Worm (Caenorhabditis elegans) whole organism, mixed stage, embryonic: ENCODE measurements around the gene B0563.1.
"Not testable (repeated sequence)": the region's sequence is repeated elsewhere in the genome, so short reads cannot be mapped to it uniquely, and the experiment has no call there.

Experiments
- bed-3 ChIP-seq: fragments of 200-800 bp; sonication (Bioruptor generic); optimal IDR thresholded peaks from 3 replicates; lab custom pipeline; 2018; ENCODE audit warnings: mild to moderate bottlenecking, missing genetic modification characterization, moderate library complexity, missing compliant biosample characterization
- ceh-39 ChIP-seq: fragments of 150-350 bp; optimal IDR thresholded peaks from 2 replicates; lab custom pipeline; 2014; ENCODE audit warnings: missing biosample characterization, missing genetic modification characterization
- ceh-43 ChIP-seq: fragments of 200-800 bp; sonication (Bioruptor generic); optimal IDR thresholded peaks from 2 replicates; lab custom pipeline; 2018; ENCODE audit warnings: mild to moderate bottlenecking, missing genetic modification characterization, moderate library complexity, missing compliant biosample characterization
- ces-1 ChIP-seq: fragments of 150-350 bp; optimal IDR thresholded peaks from 2 replicates; lab custom pipeline; 2014; ENCODE audit warnings: missing biosample characterization, missing genetic modification reagents, missing genetic modification characterization
- drap-1 ChIP-seq: fragments of 200-800 bp; sonication (Bioruptor generic); optimal IDR thresholded peaks from 3 replicates; lab custom pipeline; 2018; ENCODE audit warnings: mild to moderate bottlenecking, missing genetic modification characterization, missing compliant biosample characterization
- elt-1 ChIP-seq: sonication (generic microtip); optimal IDR thresholded peaks from 2 replicates; lab custom pipeline; 2017; ENCODE audit warnings: missing genetic modification characterization, mild to moderate bottlenecking, missing compliant biosample characterization, antibody characterized with exemption, moderate library complexity, borderline replicate concordance; ENCODE audit not compliant: insufficient read depth
- elt-3 ChIP-seq: fragments of 150-350 bp; optimal IDR thresholded peaks from 2 replicates; lab custom pipeline; 2014; ENCODE audit warnings: missing biosample characterization, missing genetic modification characterization
- flh-1 ChIP-seq: fragments of 200-800 bp; sonication (Bioruptor generic); optimal IDR thresholded peaks from 2 replicates; lab custom pipeline; 2018; ENCODE audit warnings: mild to moderate bottlenecking, missing genetic modification characterization, moderate library complexity, missing compliant biosample characterization
- ham-2 ChIP-seq: fragments of 200-800 bp; sonication (Bioruptor generic); optimal IDR thresholded peaks from 2 replicates; lab custom pipeline; 2018; ENCODE audit warnings: mild to moderate bottlenecking, missing genetic modification characterization, missing compliant biosample characterization
- hlh-1 ChIP-seq: fragments of 150-350 bp; optimal IDR thresholded peaks from 2 replicates; lab custom pipeline; 2014; ENCODE audit warnings: missing biosample characterization, missing genetic modification reagents, missing genetic modification characterization
- lin-13 ChIP-seq: fragments of 150-350 bp; optimal IDR thresholded peaks from 2 replicates; lab custom pipeline; 2014; ENCODE audit warnings: missing biosample characterization, missing genetic modification characterization
- lin-32 ChIP-seq: fragments of 200-800 bp; sonication (Bioruptor generic); optimal IDR thresholded peaks from 2 replicates; lab custom pipeline; 2018; ENCODE audit warnings: mild to moderate bottlenecking, missing genetic modification characterization, missing compliant biosample characterization
- lsy-2 ChIP-seq: fragments of 150-350 bp; optimal IDR thresholded peaks from 2 replicates; lab custom pipeline; 2014; ENCODE audit warnings: missing biosample characterization, missing genetic modification characterization
- mab-5 ChIP-seq: fragments of 150-350 bp; optimal IDR thresholded peaks from 2 replicates; lab custom pipeline; 2014; ENCODE audit warnings: missing biosample characterization, missing genetic modification characterization
- mep-1 ChIP-seq: fragments of 150-350 bp; optimal IDR thresholded peaks from 2 replicates; lab custom pipeline; 2017; ENCODE audit warnings: missing biosample characterization, missing genetic modification reagents, missing genetic modification characterization, inconsistent platforms
- mls-2 ChIP-seq: sonication (generic microtip); optimal IDR thresholded peaks from 2 replicates; lab custom pipeline; 2016; ENCODE audit warnings: mild to moderate bottlenecking, missing genetic modification characterization, moderate library complexity, missing compliant biosample characterization
- nhr-237 ChIP-seq: fragments of 150-350 bp; optimal IDR thresholded peaks from 2 replicates; lab custom pipeline; 2014; ENCODE audit warnings: missing biosample characterization, missing genetic modification characterization
- nhr-28 ChIP-seq: fragments of 150-350 bp; optimal IDR thresholded peaks from 2 replicates; lab custom pipeline; 2014; ENCODE audit warnings: missing biosample characterization, missing genetic modification characterization
- nhr-76 ChIP-seq: sonication (generic microtip); optimal IDR thresholded peaks from 2 replicates; lab custom pipeline; 2017; ENCODE audit warnings: missing biosample characterization, missing genetic modification characterization
- pha-4 ChIP-seq: fragments of 150-350 bp; optimal IDR thresholded peaks from 2 replicates; lab custom pipeline; 2018; ENCODE audit warnings: missing biosample characterization, missing genetic modification reagents, missing genetic modification characterization
- sem-2 ChIP-seq: fragments of 200-800 bp; sonication (Bioruptor generic); optimal IDR thresholded peaks from 2 replicates; lab custom pipeline; 2018; ENCODE audit warnings: mild to moderate bottlenecking, missing genetic modification characterization, missing compliant biosample characterization
- sptf-1 ChIP-seq: sonication (generic microtip); optimal IDR thresholded peaks from 2 replicates; lab custom pipeline; 2017; ENCODE audit warnings: mild to moderate bottlenecking, missing genetic modification characterization, moderate library complexity, missing compliant biosample characterization
- unc-120 ChIP-seq: sonication (generic microtip); optimal IDR thresholded peaks from 2 replicates; lab custom pipeline; 2017; ENCODE audit warnings: missing genetic modification characterization, missing compliant biosample characterization; ENCODE audit not compliant: poor library complexity, severe bottlenecking
- unc-39 ChIP-seq: fragments of 150-350 bp; optimal IDR thresholded peaks from 2 replicates; lab custom pipeline; 2014; ENCODE audit warnings: missing biosample characterization, missing genetic modification characterization
- zip-8 ChIP-seq: fragments of 150-350 bp; optimal IDR thresholded peaks from 2 replicates; lab custom pipeline; 2014; ENCODE audit warnings: missing biosample characterization, missing genetic modification characterization
- ztf-11 ChIP-seq: fragments of 150-350 bp; optimal IDR thresholded peaks from 2 replicates; lab custom pipeline; 2014; ENCODE audit warnings: missing biosample characterization, missing genetic modification characterization

The B0563.1 gene

ce11 chrX:9182140-9182539 is 10.8 kb downstream of the B0563.1 start, which contains the start of gene Y81B9A.3:
Gene Y81B9A.3 (plus strand): TSS chrX:9182440.
- TF ChIP-seq ceh-43 (GFP tag; lab: Kevin White, UChicago) (no peak), ces-1 (GFP tag; lab: Kevin White, UChicago) (no peak), ztf-11 (tag; lab: Kevin White, UChicago) (no peak), unc-39 (no peak)

ce11 chrX:9183836-9184235 is 12.5 kb downstream of the B0563.1 start, which contains the start of gene Y81B9A.2:
Gene Y81B9A.2 (plus strand): TSS chrX:9184136.
- TF ChIP-seq ham-2 (GFP tag; lab: Kevin White, UChicago), result no peak
- no peak for TF ChIP-seq nhr-76 (tag; lab: Kevin White, UChicago)
- no peak for TF ChIP-seq drap-1 (GFP tag; lab: Kevin White, UChicago)
- TF ChIP-seq pha-4 (tag; lab: Kevin White, UChicago), result no peak
- TF ChIP-seq lin-32 (GFP tag; lab: Kevin White, UChicago), result no peak
- TF ChIP-seq elt-3 (tag; lab: Kevin White, UChicago), result no peak
- no peak for TF ChIP-seq mls-2 (tag; lab: Kevin White, UChicago)
- no peak for TF ChIP-seq ztf-11 (tag; lab: Kevin White, UChicago)
- TF ChIP-seq sptf-1 (tag; lab: Kevin White, UChicago), result no peak
- no peak for TF ChIP-seq unc-120 (tag; lab: Kevin White, UChicago)
- TF ChIP-seq nhr-28, result no peak
- no peak for TF ChIP-seq ces-1 (GFP tag; lab: Kevin White, UChicago)
- no peak for TF ChIP-seq hlh-1 (tag; lab: Kevin White, UChicago)

- no peak for TF ChIP-seq sem-2
- TF ChIP-seq ztf-11 (tag; lab: Kevin White, UChicago), result no peak
- TF ChIP-seq ceh-39 (tag; lab: Kevin White, UChicago), result no peak
- peak; percentile 23 for TF ChIP-seq unc-120 (tag; lab: Kevin White, UChicago)
- no peak for TF ChIP-seq mls-2 (tag; lab: Kevin White, UChicago)
- TF ChIP-seq, all 35 proteins: peak for 1
Measured at ce11 chrX:9191795-9192494, 20.6 kb downstream of the B0563.1 start, which contains the start of gene Y81B9A.1. Gene Y81B9A.1 (plus strand): TSS chrX:9192444.

- no peak for TF ChIP-seq lsy-2 (tag; lab: Kevin White, UChicago)
- no peak for TF ChIP-seq mab-5 (tag; lab: Kevin White, UChicago)
- TF ChIP-seq pha-4 (tag; lab: Kevin White, UChicago), result no peak
- TF ChIP-seq ceh-39 (tag; lab: Kevin White, UChicago), result no peak
- no peak for TF ChIP-seq zip-8 (tag; lab: Kevin White, UChicago)
- TF ChIP-seq hlh-1 (tag; lab: Kevin White, UChicago), result no peak
- TF ChIP-seq elt-1 (tag; lab: Kevin White, UChicago), result no peak
- TF ChIP-seq, all 35 proteins: peak for 0
Measured at ce11 chrX:9194081-9194480, 22.7 kb downstream of the B0563.1 start.

- TF ChIP-seq flh-1 (GFP tag; lab: Kevin White, UChicago), result no peak
- no peak for TF ChIP-seq lin-13 (tag; lab: Kevin White, UChicago)
- no peak for TF ChIP-seq nhr-76 (tag; lab: Kevin White, UChicago)
- TF ChIP-seq nhr-237 (tag; lab: Kevin White, UChicago), result no peak
- TF ChIP-seq nhr-28, result no peak
- TF ChIP-seq elt-3 (tag; lab: Kevin White, UChicago), result no peak
- TF ChIP-seq, all 35 proteins: peak for 0
Measured at ce11 chrX:9195375-9196098, 24.2 kb downstream of the B0563.1 start.

- not testable (repeated sequence) for TF ChIP-seq ztf-11 (tag; lab: Kevin White, UChicago); bed-3 (GFP tag; lab: Kevin White, UChicago); mep-1 (tag; lab: Kevin White, UChicago)
Measured at ce11 chrX:9203468-9203867, 32.1 kb downstream of the B0563.1 start, which contains the start of gene crb-3. Gene crb-3 (plus strand): TSS chrX:9203768.
